Worm (Caenorhabditis elegans) whole organism, L4/young adult: ENCODE data around the gene math-20.

Experiments
- W03F9.2 ChIP-seq: fragments of 150-350 bp; optimal IDR thresholded peaks from 2 replicates; lab custom pipeline; 2014; ENCODE audit warnings: missing biosample characterization, missing genetic modification characterization
- dao-5 ChIP-seq: sonication (generic microtip); optimal IDR thresholded peaks from 2 replicates; lab custom pipeline; 2016; ENCODE audit warnings: missing genotype, missing genetic modification characterization, moderate library complexity, missing compliant biosample characterization

DNA sequence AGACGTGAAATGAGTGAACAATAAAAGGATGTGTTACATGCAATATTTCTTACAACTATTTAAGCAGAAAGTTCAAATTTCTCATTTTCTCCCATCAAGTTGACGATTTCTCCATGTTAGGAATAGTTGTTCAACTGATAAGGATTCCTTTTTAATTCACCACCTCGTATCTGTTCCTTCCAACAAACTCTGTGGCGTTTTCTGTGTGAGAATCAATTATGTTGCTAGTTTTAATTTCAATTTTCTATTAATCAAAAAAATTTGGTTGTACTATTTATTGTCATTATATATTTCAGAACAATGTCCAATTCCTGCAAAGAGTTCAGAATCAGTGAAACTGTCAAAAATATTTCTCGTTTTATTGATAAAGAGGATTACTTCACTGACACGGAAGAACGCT lies 7.3 kb upstream of the math-20 start, which contains the start of gene math-44:
- no peak for TF ChIP-seq W03F9.2
- TF ChIP-seq dao-5 (tag; lab: Kevin White, UChicago): no peak
